Worm (Caenorhabditis elegans): Measurements from ENCODE around the gene ceh-79.

Gene ceh-79

ce11 chrV:13313045-13313623 is 11.5 kb downstream of the ceh-79 start, which contains the start of gene C50B6.3:
TSS of gene C50B6.3 (plus strand) at chrV:13313573.
- TF ChIP-seq dve-1 (tag; optimal IDR thresholded peaks at IDR 0.05; ENCODE audit: insufficient read depth) = peak; percentile 80
- TF ChIP-seq ZK337.2 (GFP tag; IDR thresholded peaks at IDR 0.05) = peak; percentile 82
- peak; percentile 36; the same call in 1 of the 2 replicates for TF ChIP-seq hmg-1.1 (GFP tag; IDR thresholded peaks at IDR 0.05)
- peak; percentile 26 for TF ChIP-seq nhr-48 (tag; optimal IDR thresholded peaks at IDR 0.05)
- TF ChIP-seq vab-7 (GFP tag; IDR thresholded peaks at IDR 0.05) = no peak
- no peak for TF ChIP-seq nhr-111 (GFP tag; optimal IDR thresholded peaks at IDR 0.05)
- TF ChIP-seq lin-15B (tag; optimal IDR thresholded peaks at IDR 0.05) = peak; percentile 56
- no peak for TF ChIP-seq fkh-10 (GFP tag; optimal IDR thresholded peaks at IDR 0.05)
- peak; percentile 97 for TF ChIP-seq nhr-6 (tag; optimal IDR thresholded peaks at IDR 0.05)
- TF ChIP-seq T20F7.1 (GFP tag; optimal IDR thresholded peaks at IDR 0.05) = peak; percentile 99
- TF ChIP-seq ceh-82 (tag; optimal IDR thresholded peaks at IDR 0.05) = no peak
- peak in 1 of 2 experiments; percentile 93 for TF ChIP-seq lsy-2 (tag; optimal IDR thresholded peaks at IDR 0.05)
- TF ChIP-seq rbr-2 (tag; optimal IDR thresholded peaks at IDR 0.05) = peak; percentile 66
- TF ChIP-seq ces-1 (GFP tag; optimal IDR thresholded peaks at IDR 0.05) = no peak
- TF ChIP-seq dmd-8 (GFP tag; IDR thresholded peaks at IDR 0.05) = no peak
- TF ChIP-seq tra-1 (GFP tag; IDR thresholded peaks at IDR 0.05) = no peak
- peak; percentile 71 for TF ChIP-seq lin-38 (GFP tag; IDR thresholded peaks at IDR 0.05)
- TF ChIP-seq unc-62 (GFP tag; optimal IDR thresholded peaks at IDR 0.05 in 1 of 2) = peak in 1 of 2 experiments; percentile 90
- no peak for TF ChIP-seq unc-62 (tag; optimal IDR thresholded peaks at IDR 0.05)
- no peak for TF ChIP-seq saeg-2 (GFP tag; IDR thresholded peaks at IDR 0.05)
- TF ChIP-seq dpl-1 (GFP tag; optimal IDR thresholded peaks at IDR 0.05) = peak; percentile 83
- peak; percentile 71 for TF ChIP-seq unc-130 (GFP tag; optimal IDR thresholded peaks at IDR 0.05)
- TF ChIP-seq duxl-1 (tag; optimal IDR thresholded peaks at IDR 0.05; ENCODE audit: poor library complexity) = peak; percentile 83
- TF ChIP-seq aha-1 (tag) = peak; percentile 73
- peak; percentile 5 for TF ChIP-seq nhr-25 (tag; optimal IDR thresholded peaks at IDR 0.05; ENCODE audit: borderline replicate concordance, insufficient read depth)
- peak in 1 of 2 experiments; percentile 13 for TF ChIP-seq daf-16 (GFP tag; optimal IDR thresholded peaks at IDR 0.05)
- peak; percentile 28 for TF ChIP-seq daf-16 (tag; optimal IDR thresholded peaks at IDR 0.05)
- peak; percentile 41 for TF ChIP-seq hlh-11 (tag; optimal IDR thresholded peaks at IDR 0.05)
- TF ChIP-seq F37D6.2 (tag; optimal IDR thresholded peaks at IDR 0.05) = peak; percentile 18
- peak; percentile 1 for TF ChIP-seq zip-2 (tag; optimal IDR thresholded peaks at IDR 0.05)
- peak; percentile 99 for TF ChIP-seq mes-2 (tag; optimal IDR thresholded peaks at IDR 0.05; ENCODE audit: poor library complexity, severe bottlenecking)
- peak; percentile 96 for TF ChIP-seq Y48G9A.11 (GFP tag; IDR thresholded peaks at IDR 0.05)
- no peak for TF ChIP-seq set-16 (GFP tag; IDR thresholded peaks at IDR 0.05)
- TF ChIP-seq hif-1 (tag; optimal IDR thresholded peaks at IDR 0.05) = peak in 1 of 2 experiments; percentile 83
- no peak for TF ChIP-seq nhr-42 (GFP tag; IDR thresholded peaks at IDR 0.05)
- TF ChIP-seq tag-97 (GFP tag; IDR thresholded peaks at IDR 0.05) = no peak
- 0 out of 2 replicates have a peak, but pooled peaks have one; percentile 44 for TF ChIP-seq T26A8.4 (GFP tag; IDR thresholded peaks at IDR 0.05)
- peak; percentile 9 for TF ChIP-seq nhr-102 (tag; optimal IDR thresholded peaks at IDR 0.05)
- no peak for TF ChIP-seq Y75B8A.6 (GFP tag; IDR thresholded peaks at IDR 0.05)
- TF ChIP-seq hlh-30 (tag; optimal IDR thresholded peaks at IDR 0.05; ENCODE audit: insufficient read depth) = peak; percentile 65
- TF ChIP-seq lin-39 (tag; optimal IDR thresholded peaks at IDR 0.05) = peak; percentile 10
- TF ChIP-seq dmd-9 (GFP tag; IDR thresholded peaks at IDR 0.05) = peak; percentile 67; the same call in 1 of the 2 replicates
- peak; percentile 20 for TF ChIP-seq nhr-28 (tag; optimal IDR thresholded peaks at IDR 0.05)
- no peak for TF ChIP-seq lin-1 (GFP tag; IDR thresholded peaks at IDR 0.05)
- TF ChIP-seq mep-1 (tag; optimal IDR thresholded peaks at IDR 0.05) = peak; percentile 67
- peak; percentile 62 for TF ChIP-seq dmd-6 (GFP tag; IDR thresholded peaks at IDR 0.05)
- TF ChIP-seq ceh-62 (tag; optimal IDR thresholded peaks at IDR 0.05) = no peak

Data from whole organism, L4 larva.